Worm (Caenorhabditis elegans) whole organism, mixed stage, embryonic: ENCODE measurements around the gene pad-2.

Experiments
- ces-1 ChIP-seq: fragments of 150-350 bp; optimal IDR thresholded peaks from 2 replicates; lab custom pipeline; 2014; ENCODE audit warnings: missing biosample characterization, missing genetic modification reagents, missing genetic modification characterization
- elt-3 ChIP-seq: fragments of 150-350 bp; optimal IDR thresholded peaks from 2 replicates; lab custom pipeline; 2014; ENCODE audit warnings: missing biosample characterization, missing genetic modification characterization
- lin-13 ChIP-seq: fragments of 150-350 bp; optimal IDR thresholded peaks from 2 replicates; lab custom pipeline; 2014; ENCODE audit warnings: missing biosample characterization, missing genetic modification characterization
- lsy-2 ChIP-seq: fragments of 150-350 bp; optimal IDR thresholded peaks from 2 replicates; lab custom pipeline; 2014; ENCODE audit warnings: missing biosample characterization, missing genetic modification characterization
- mep-1 ChIP-seq: fragments of 150-350 bp; optimal IDR thresholded peaks from 2 replicates; lab custom pipeline; 2017; ENCODE audit warnings: missing biosample characterization, missing genetic modification reagents, missing genetic modification characterization, inconsistent platforms
- nhr-12 ChIP-seq: fragments of 150-350 bp; optimal IDR thresholded peaks from 2 replicates; lab custom pipeline; 2014; ENCODE audit warnings: missing biosample characterization, missing genetic modification characterization
- nhr-237 ChIP-seq: fragments of 150-350 bp; optimal IDR thresholded peaks from 2 replicates; lab custom pipeline; 2014; ENCODE audit warnings: missing biosample characterization, missing genetic modification characterization
- nhr-28 ChIP-seq: fragments of 150-350 bp; optimal IDR thresholded peaks from 2 replicates; lab custom pipeline; 2014; ENCODE audit warnings: missing biosample characterization, missing genetic modification characterization
- nhr-76 ChIP-seq: sonication (generic microtip); optimal IDR thresholded peaks from 2 replicates; lab custom pipeline; 2017; ENCODE audit warnings: missing biosample characterization, missing genetic modification characterization
- pha-4 ChIP-seq: fragments of 150-350 bp; optimal IDR thresholded peaks from 2 replicates; lab custom pipeline; 2018; ENCODE audit warnings: missing biosample characterization, missing genetic modification reagents, missing genetic modification characterization
- unc-39 ChIP-seq: fragments of 150-350 bp; optimal IDR thresholded peaks from 2 replicates; lab custom pipeline; 2014; ENCODE audit warnings: missing biosample characterization, missing genetic modification characterization
- zip-8 ChIP-seq: fragments of 150-350 bp; optimal IDR thresholded peaks from 2 replicates; lab custom pipeline; 2014; ENCODE audit warnings: missing biosample characterization, missing genetic modification characterization
- ztf-11 ChIP-seq: fragments of 150-350 bp; optimal IDR thresholded peaks from 2 replicates; lab custom pipeline; 2014; ENCODE audit warnings: missing biosample characterization, missing genetic modification characterization

ce11 chrIII:10254583-10254982 is 24.3 kb upstream of the pad-2 start, which contains the start of gene R01H10.4:
- no peak for TF ChIP-seq nhr-28 (tag; lab: Kevin White, UChicago)
- TF ChIP-seq nhr-12 (tag; lab: Kevin White, UChicago): no peak
- no peak for TF ChIP-seq ces-1 (GFP tag; lab: Kevin White, UChicago)
- no peak for TF ChIP-seq lin-13
- no peak for TF ChIP-seq elt-3 (tag; lab: Kevin White, UChicago)
- no peak for TF ChIP-seq mep-1
- no peak for TF ChIP-seq lsy-2
- TF ChIP-seq nhr-76: no peak
- TF ChIP-seq nhr-237 (tag; lab: Kevin White, UChicago): no peak
- TF ChIP-seq ztf-11 (tag; lab: Kevin White, UChicago): no peak
- TF ChIP-seq pha-4 (tag; lab: Kevin White, UChicago): no peak
- TF ChIP-seq zip-8 (tag; lab: Kevin White, UChicago): no peak
- TF ChIP-seq unc-39: no peak
